Worm (Caenorhabditis elegans) whole organism, mixed stage, embryonic: Measurements from ENCODE around the gene hlh-13.

Experiments
- blmp-1 ChIP-seq: fragments of 150-350 bp; optimal IDR thresholded peaks from 2 replicates; lab custom pipeline; 2014; ENCODE audit warnings: missing biosample characterization, missing genetic modification characterization
- ceh-39 ChIP-seq: fragments of 150-350 bp; optimal IDR thresholded peaks from 2 replicates; lab custom pipeline; 2014; ENCODE audit warnings: missing biosample characterization, missing genetic modification characterization
- ces-1 ChIP-seq: fragments of 150-350 bp; optimal IDR thresholded peaks from 2 replicates; lab custom pipeline; 2014; ENCODE audit warnings: missing biosample characterization, missing genetic modification reagents, missing genetic modification characterization
- elt-3 ChIP-seq: fragments of 150-350 bp; optimal IDR thresholded peaks from 2 replicates; lab custom pipeline; 2014; ENCODE audit warnings: missing biosample characterization, missing genetic modification characterization
- lin-13 ChIP-seq: fragments of 150-350 bp; optimal IDR thresholded peaks from 2 replicates; lab custom pipeline; 2014; ENCODE audit warnings: missing biosample characterization, missing genetic modification characterization
- mab-5 ChIP-seq: fragments of 150-350 bp; optimal IDR thresholded peaks from 2 replicates; lab custom pipeline; 2014; ENCODE audit warnings: missing biosample characterization, missing genetic modification characterization
- nhr-28 ChIP-seq: fragments of 150-350 bp; optimal IDR thresholded peaks from 2 replicates; lab custom pipeline; 2014; ENCODE audit warnings: missing biosample characterization, missing genetic modification characterization
- nhr-76 ChIP-seq: sonication (generic microtip); optimal IDR thresholded peaks from 2 replicates; lab custom pipeline; 2017; ENCODE audit warnings: missing biosample characterization, missing genetic modification characterization
- pha-4 ChIP-seq: fragments of 150-350 bp; optimal IDR thresholded peaks from 2 replicates; lab custom pipeline; 2018; ENCODE audit warnings: missing biosample characterization, missing genetic modification reagents, missing genetic modification characterization
- snpc-4 ChIP-seq: fragments of 150-350 bp; optimal IDR thresholded peaks from 2 replicates; lab custom pipeline; 2014; ENCODE audit warnings: missing biosample characterization, missing genetic modification characterization
- unc-39 ChIP-seq: fragments of 150-350 bp; optimal IDR thresholded peaks from 2 replicates; lab custom pipeline; 2014; ENCODE audit warnings: missing biosample characterization, missing genetic modification characterization
- ztf-11 ChIP-seq: fragments of 150-350 bp; optimal IDR thresholded peaks from 2 replicates; lab custom pipeline; 2014; ENCODE audit warnings: missing biosample characterization, missing genetic modification characterization

DNA sequence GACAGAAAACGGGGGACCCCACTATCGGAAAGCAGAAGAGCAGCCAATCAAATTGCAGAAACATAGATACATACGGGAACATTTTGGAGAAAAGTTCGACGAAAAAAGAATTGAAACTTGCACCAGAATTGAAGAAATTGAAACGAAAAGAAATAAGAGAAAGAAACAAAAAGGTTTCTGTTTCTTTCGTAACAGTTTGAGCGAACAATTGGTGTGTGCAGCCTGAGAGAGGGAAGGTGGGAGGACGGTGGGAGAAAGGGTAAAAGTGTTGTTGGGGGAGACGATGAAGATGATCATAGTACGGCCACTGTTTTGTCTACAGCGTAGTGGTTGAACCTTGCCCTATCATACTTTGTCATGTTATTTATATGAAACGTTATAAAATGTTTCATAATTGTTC lies 45.9 kb downstream of the hlh-13 start:
- TF ChIP-seq snpc-4 (no peak), unc-39 (tag; lab: Kevin White, UChicago) (no peak), blmp-1 (tag; lab: Kevin White, UChicago) (no peak), nhr-76 (no peak), pha-4 (no peak), mab-5 (no peak), ces-1 (GFP tag; lab: Kevin White, UChicago) (no peak), lin-13 (tag; lab: Kevin White, UChicago) (no peak), elt-3 (tag; lab: Kevin White, UChicago) (no peak), nhr-28 (tag; lab: Kevin White, UChicago) (no peak), ztf-11 (no peak), ceh-39 (tag; lab: Kevin White, UChicago) (no peak)
